Worm (Caenorhabditis elegans) whole organism, L3 larva: ENCODE measurements around the gene tor-1.
A peak's percentile ranks its signal among the peaks of the same experiment; 100 is the strongest.

ENCODE experiments used
- R02D3.7 ChIP-seq: fragments of 150-350 bp; optimal IDR thresholded peaks from 2 replicates; lab custom pipeline; 2014; ENCODE audit warnings: missing biosample characterization, missing genetic modification characterization
- ZK546.5 ChIP-seq: sonication (generic microtip); optimal IDR thresholded peaks from 2 replicates; lab custom pipeline; 2017; ENCODE audit warnings: missing biosample characterization, missing genetic modification characterization
- aly-2 ChIP-seq: fragments of 150-350 bp; optimal IDR thresholded peaks from 2 replicates; lab custom pipeline; 2014; ENCODE audit warnings: missing biosample characterization, missing genetic modification characterization
- ama-1 ChIP-seq: fragments of 150-350 bp; optimal IDR thresholded peaks from 2 replicates; lab custom pipeline; 2018
- ceh-16 ChIP-seq: sonication (generic microtip); optimal IDR thresholded peaks from 2 replicates; lab custom pipeline; 2017; ENCODE audit warnings: missing biosample characterization, missing genetic modification characterization
- daf-12 ChIP-seq: fragments of 150-350 bp; optimal IDR thresholded peaks from 2 replicates; lab custom pipeline; 2014; ENCODE audit warnings: missing biosample characterization, missing genetic modification reagents, missing genetic modification characterization
- egl-27 ChIP-seq: sonication (generic microtip); optimal IDR thresholded peaks from 4 replicates; lab custom pipeline; 2017; ENCODE audit warnings: missing biosample characterization, missing genetic modification reagents, missing genetic modification characterization
- egl-5 ChIP-seq: fragments of 150-350 bp; optimal IDR thresholded peaks from 2 replicates; lab custom pipeline; 2017; ENCODE audit warnings: missing biosample characterization, missing genetic modification reagents, missing genetic modification characterization, inconsistent platforms
- elt-1 ChIP-seq: fragments of 150-350 bp; optimal IDR thresholded peaks from 2 replicates; lab custom pipeline; 2014; ENCODE audit warnings: missing biosample characterization, missing genetic modification characterization
- elt-2 ChIP-seq: sonication (generic microtip); optimal IDR thresholded peaks from 2 replicates; lab custom pipeline; 2016; ENCODE audit warnings: missing genetic modification reagents, mild to moderate bottlenecking, missing genetic modification characterization, missing compliant biosample characterization
- elt-3 ChIP-seq, 3 experiments: fragments of 150-350 bp in 1 of 3; sonication (generic microtip) in 2 of 3; optimal IDR thresholded peaks; 2 replicates in 2 of 3; 4 replicates in 1 of 3; lab custom pipeline; 2014 to 2017; ENCODE audit warnings: missing biosample characterization in 3 of 3, missing genetic modification characterization in 3 of 3
- eor-1 ChIP-seq, 2 experiments: fragments of 150-350 bp; optimal IDR thresholded peaks; 2 replicates each; lab custom pipeline; 2014 to 2018; ENCODE audit warnings: missing biosample characterization in 2 of 2, missing genetic modification characterization in 2 of 2
- fkh-10 ChIP-seq: sonication (generic microtip); optimal IDR thresholded peaks from 2 replicates; lab custom pipeline; 2017; ENCODE audit warnings: missing biosample characterization, missing genetic modification reagents, missing genetic modification characterization
- fkh-2 ChIP-seq: fragments of 150-350 bp; optimal IDR thresholded peaks from 2 replicates; lab custom pipeline; 2014; ENCODE audit warnings: missing biosample characterization, missing genetic modification reagents, missing genetic modification characterization
- fos-1 ChIP-seq: fragments of 150-350 bp; optimal IDR thresholded peaks from 2 replicates; lab custom pipeline; 2014; ENCODE audit warnings: missing biosample characterization, missing genetic modification characterization
- hmg-11 ChIP-seq: sonication (generic microtip); optimal IDR thresholded peaks from 2 replicates; lab custom pipeline; 2016; ENCODE audit warnings: missing genetic modification characterization, missing compliant biosample characterization
- lin-15B ChIP-seq: fragments of 150-350 bp; optimal IDR thresholded peaks from 2 replicates; lab custom pipeline; 2014; ENCODE audit warnings: missing biosample characterization, missing genetic modification characterization
- lsy-12 ChIP-seq: sonication (generic microtip); optimal IDR thresholded peaks from 2 replicates; lab custom pipeline; 2016; ENCODE audit warnings: mild to moderate bottlenecking, missing genetic modification characterization, missing compliant biosample characterization
- mdl-1 ChIP-seq: fragments of 150-350 bp; optimal IDR thresholded peaks from 2 replicates; lab custom pipeline; 2014; ENCODE audit warnings: missing biosample characterization, missing genetic modification characterization
- mml-1 ChIP-seq: fragments of 150-350 bp; sonication (generic microtip); optimal IDR thresholded peaks from 3 replicates; lab custom pipeline; 2014; ENCODE audit warnings: missing biosample characterization, missing genetic modification characterization
- nhr-11 ChIP-seq: fragments of 150-350 bp; optimal IDR thresholded peaks from 2 replicates; lab custom pipeline; 2014; ENCODE audit warnings: missing biosample characterization, missing genetic modification characterization
- nhr-12 ChIP-seq: fragments of 150-350 bp; optimal IDR thresholded peaks from 2 replicates; lab custom pipeline; 2014; ENCODE audit warnings: missing biosample characterization, missing genetic modification characterization
- nhr-23 ChIP-seq: fragments of 150-350 bp; optimal IDR thresholded peaks from 2 replicates; lab custom pipeline; 2014; ENCODE audit warnings: missing biosample characterization, missing genetic modification reagents, missing genetic modification characterization
- nhr-237 ChIP-seq: fragments of 150-350 bp; optimal IDR thresholded peaks from 2 replicates; lab custom pipeline; 2014; ENCODE audit warnings: missing biosample characterization, missing genetic modification characterization
- nhr-28 ChIP-seq: fragments of 150-350 bp; optimal IDR thresholded peaks from 2 replicates; lab custom pipeline; 2014; ENCODE audit warnings: missing biosample characterization, missing genetic modification characterization
- nhr-43 ChIP-seq: sonication (generic microtip); optimal IDR thresholded peaks from 2 replicates; lab custom pipeline; 2016; ENCODE audit warnings: mild to moderate bottlenecking, missing genetic modification characterization, missing compliant biosample characterization; ENCODE audit not compliant: poor library complexity, severe bottlenecking
- nhr-76 ChIP-seq: fragments of 150-350 bp; sonication (generic microtip); optimal IDR thresholded peaks from 5 replicates; lab custom pipeline; 2014; ENCODE audit warnings: missing biosample characterization, missing genetic modification characterization
- nhr-77 ChIP-seq: fragments of 150-350 bp; optimal IDR thresholded peaks from 2 replicates; lab custom pipeline; 2014; ENCODE audit warnings: missing biosample characterization, missing genetic modification characterization
- pha-4 ChIP-seq: fragments of 150-350 bp; optimal IDR thresholded peaks from 2 replicates; lab custom pipeline; 2014; ENCODE audit warnings: missing biosample characterization, missing genetic modification reagents, missing genetic modification characterization
- pqm-1 ChIP-seq: fragments of 150-350 bp; optimal IDR thresholded peaks from 2 replicates; lab custom pipeline; 2017; ENCODE audit warnings: missing biosample characterization, missing genetic modification characterization, inconsistent platforms
- sea-2 ChIP-seq: fragments of 150-350 bp; sonication (generic microtip); optimal IDR thresholded peaks from 4 replicates; lab custom pipeline; 2014; ENCODE audit warnings: missing biosample characterization, missing genetic modification reagents, missing genetic modification characterization
- skn-1 ChIP-seq: fragments of 150-350 bp; optimal IDR thresholded peaks from 2 replicates; lab custom pipeline; 2014; ENCODE audit warnings: missing biosample characterization, missing genetic modification characterization
- tbx-2 ChIP-seq: sonication (generic microtip); optimal IDR thresholded peaks from 2 replicates; lab custom pipeline; 2016; ENCODE audit warnings: mild to moderate bottlenecking, missing genetic modification characterization, missing compliant biosample characterization
- unc-39 ChIP-seq: sonication (generic microtip); optimal IDR thresholded peaks from 4 replicates; lab custom pipeline; 2017; ENCODE audit warnings: missing biosample characterization, missing genetic modification characterization
- zag-1 ChIP-seq: fragments of 150-350 bp; optimal IDR thresholded peaks from 2 replicates; lab custom pipeline; 2014; ENCODE audit warnings: missing biosample characterization, missing genetic modification characterization
- ztf-11 ChIP-seq: fragments of 150-350 bp; optimal IDR thresholded peaks from 2 replicates; lab custom pipeline; 2014; ENCODE audit warnings: missing biosample characterization, missing genetic modification characterization

The tor-1 gene

ce11 chrIV:14008709-14009108 lies 23.1 kb upstream of the tor-1 start:
- TF ChIP-seq ztf-11 (tag; lab: Kevin White, UChicago) (no peak), daf-12 (no peak), R02D3.7 (no peak), sea-2 (GFP tag; lab: Kevin White, UChicago) (no peak), skn-1 (tag; lab: Kevin White, UChicago) (no peak), ceh-16 (tag; lab: Kevin White, UChicago) (no peak), nhr-28 (no peak), elt-2 (no peak), nhr-237 (tag; lab: Kevin White, UChicago) (no peak), elt-3 (tag; optimal IDR thresholded peaks at IDR 0.05; lab: Kevin White, UChicago) (no peak), ama-1 (no peak), nhr-12 (tag; lab: Kevin White, UChicago) (no peak), pqm-1 (tag; lab: Kevin White, UChicago) (no peak), elt-1 (tag; lab: Kevin White, UChicago) (no peak), fkh-10 (GFP tag; lab: Kevin White, UChicago) (no peak)

DNA sequence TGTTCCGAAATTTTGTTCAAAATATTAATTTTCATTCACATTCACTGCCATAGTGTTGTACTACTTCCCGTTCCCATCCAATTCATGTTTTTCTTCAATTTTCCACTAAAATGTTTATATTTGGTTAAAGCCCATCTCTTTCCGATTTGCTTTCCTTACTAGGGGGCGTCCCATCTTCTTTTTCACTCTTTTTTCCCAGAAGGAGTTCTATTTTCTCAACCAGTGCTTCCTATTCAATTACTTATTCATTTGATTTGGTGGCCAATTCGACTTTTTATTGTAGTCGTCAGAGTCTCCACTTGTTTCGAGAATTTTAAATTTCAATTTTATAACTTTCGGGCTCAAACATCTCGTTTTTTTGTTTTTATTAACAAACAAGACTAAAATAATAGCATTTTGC lies 16.2 kb upstream of the tor-1 start:
- TF ChIP-seq nhr-76 (no peak), fkh-10 (GFP tag; lab: Kevin White, UChicago) (peak; percentile 55), nhr-12 (tag; lab: Kevin White, UChicago) (no peak), ceh-16 (tag; lab: Kevin White, UChicago) (no peak), lin-15B (no peak), ama-1 (no peak), nhr-237 (tag; lab: Kevin White, UChicago) (no peak)

DNA sequence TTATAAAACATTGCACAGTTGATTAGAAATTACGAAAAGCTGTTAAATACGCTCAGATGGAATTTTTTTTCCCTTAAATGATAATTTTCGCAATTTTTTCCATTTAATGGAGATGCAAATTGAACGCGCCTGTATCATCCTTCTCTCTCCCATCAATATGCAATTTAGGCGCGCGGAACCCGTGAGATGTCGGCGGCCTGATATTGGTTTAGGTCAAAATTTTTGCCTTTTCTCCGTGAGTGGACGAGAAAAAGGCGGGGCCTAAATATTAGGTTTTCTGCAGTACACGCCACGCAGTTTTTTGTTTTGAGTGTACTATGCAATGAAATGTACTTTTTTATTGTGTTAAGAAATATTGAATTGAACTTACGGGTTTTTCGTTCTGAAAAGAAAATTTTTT lies 4.3 kb upstream of the tor-1 start:
- TF ChIP-seq tbx-2 (tag; lab: Kevin White, UChicago) (no peak), ceh-16 (tag; lab: Kevin White, UChicago) (no peak), ama-1 (no peak), fkh-10 (GFP tag; lab: Kevin White, UChicago) (no peak), elt-2 (no peak), lin-15B (no peak), fkh-2 (tag; lab: Kevin White, UChicago) (no peak), zag-1 (tag; lab: Kevin White, UChicago) (no peak), elt-1 (tag; lab: Kevin White, UChicago) (no peak), mml-1 (tag; lab: Kevin White, UChicago) (no peak), nhr-12 (tag; lab: Kevin White, UChicago) (no peak), aly-2 (tag; lab: Kevin White, UChicago) (no peak), skn-1 (tag; lab: Kevin White, UChicago) (no peak), unc-39 (tag; lab: Kevin White, UChicago) (no peak), R02D3.7 (no peak), daf-12 (no peak), ZK546.5 (tag; lab: Kevin White, UChicago) (no peak), lsy-12 (tag; lab: Kevin White, UChicago) (no peak), egl-27 (tag; lab: Kevin White, UChicago) (no peak)
- TF ChIP-seq, all 47 proteins: peak for 0

DNA sequence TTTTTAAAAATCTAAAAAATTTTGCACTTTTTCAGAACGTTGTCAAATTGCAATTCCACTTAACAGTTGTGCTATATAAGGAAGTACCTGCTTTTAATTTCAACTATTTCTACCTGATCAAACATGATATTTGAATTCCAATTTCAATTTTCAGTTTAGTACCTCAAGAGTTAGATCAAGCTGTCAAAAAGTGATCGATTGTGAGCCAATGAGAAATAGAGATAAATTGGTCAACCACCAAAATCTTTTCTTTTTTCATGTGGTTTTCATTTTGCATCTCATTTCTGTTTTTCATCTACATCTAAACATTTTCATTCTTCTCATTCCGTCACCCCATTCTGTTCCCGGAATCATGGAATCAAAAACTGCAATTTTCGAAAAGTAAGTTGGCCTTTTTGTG lies 3.2 kb upstream of the tor-1 start, which contains the start of gene egl-23:
TSS of gene egl-23 (plus strand) at position 301 of the 400 bp plus-strand sequence.
- TF ChIP-seq nhr-77 (tag; lab: Kevin White, UChicago), result no peak
- no peak for TF ChIP-seq ceh-16 (tag; lab: Kevin White, UChicago)
- no peak for TF ChIP-seq eor-1 (tag; optimal IDR thresholded peaks at IDR 0.05; lab: Kevin White, UChicago)
- no peak for TF ChIP-seq hmg-11 (tag; lab: Kevin White, UChicago)
- no peak for TF ChIP-seq fkh-10 (GFP tag; lab: Kevin White, UChicago)
- no peak for TF ChIP-seq fkh-2 (tag; lab: Kevin White, UChicago)
- TF ChIP-seq ztf-11 (tag; lab: Kevin White, UChicago), result no peak
- no peak for TF ChIP-seq pha-4 (tag; lab: Kevin White, UChicago)
- no peak for TF ChIP-seq nhr-28
- TF ChIP-seq nhr-23, result no peak
- no peak for TF ChIP-seq nhr-76
- TF ChIP-seq nhr-11 (tag; lab: Kevin White, UChicago), result no peak
- TF ChIP-seq nhr-43 (tag; lab: Kevin White, UChicago), result no peak
- TF ChIP-seq mml-1 (tag; lab: Kevin White, UChicago), result no peak
- TF ChIP-seq R02D3.7, result no peak
- TF ChIP-seq lin-15B, result no peak
- no peak for TF ChIP-seq nhr-12 (tag; lab: Kevin White, UChicago)

- TF ChIP-seq ama-1, result no peak
- no peak for TF ChIP-seq pqm-1 (tag; lab: Kevin White, UChicago)
- TF ChIP-seq nhr-11 (tag; lab: Kevin White, UChicago), result no peak
- no peak for TF ChIP-seq tbx-2 (tag; lab: Kevin White, UChicago)
- TF ChIP-seq elt-3 (tag; optimal IDR thresholded peaks at IDR 0.05; lab: Kevin White, UChicago), result no peak
- no peak for TF ChIP-seq elt-2
- no peak for TF ChIP-seq hmg-11 (tag; lab: Kevin White, UChicago)
- TF ChIP-seq fos-1 (tag; lab: Kevin White, UChicago), result no peak
- no peak for TF ChIP-seq egl-5 (tag; lab: Kevin White, UChicago)
- no peak for TF ChIP-seq ceh-16 (tag; lab: Kevin White, UChicago)
- TF ChIP-seq ZK546.5 (tag; lab: Kevin White, UChicago), result no peak
- no peak for TF ChIP-seq zag-1 (tag; lab: Kevin White, UChicago)
- TF ChIP-seq sea-2 (GFP tag; lab: Kevin White, UChicago), result no peak
- no peak for TF ChIP-seq fkh-10 (GFP tag; lab: Kevin White, UChicago)
- no peak for TF ChIP-seq mdl-1
- TF ChIP-seq fkh-2 (tag; lab: Kevin White, UChicago), result no peak
- TF ChIP-seq aly-2 (tag; lab: Kevin White, UChicago), result no peak
- TF ChIP-seq nhr-23, result no peak
- no peak for TF ChIP-seq nhr-77 (tag; lab: Kevin White, UChicago)
Observed at ce11 chrIV:13984041-13984440, 1.6 kb downstream of the tor-1 start, which contains the start of gene tor-2. Gene tor-2 (minus strand): TSS chrIV:13984141.
